Fruit fly (Drosophila melanogaster) whole organism, wandering third instar larva: Measurements from ENCODE around the gene Ser7.

ENCODE experiments used
- CrebA ChIP-seq: fragments of 200-800 bp; sonication (Bioruptor generic); optimal IDR thresholded peaks from 2 replicates; lab custom pipeline; 2016; ENCODE audit warnings: missing biosample characterization, mild to moderate bottlenecking, missing genetic modification characterization, borderline replicate concordance
- Mio ChIP-seq: sonication (Bioruptor generic); optimal IDR thresholded peaks from 2 replicates; lab custom pipeline; 2016; ENCODE audit warnings: missing biosample characterization, missing genetic modification characterization
- Myc ChIP-seq: fragments of >200 bp; optimal IDR thresholded peaks from 2 replicates; lab custom pipeline; 2017
- OdsH ChIP-seq: fragments of 200-800 bp; sonication (Bioruptor generic); optimal IDR thresholded peaks from 2 replicates; lab custom pipeline; 2016; ENCODE audit warnings: missing biosample characterization, mild to moderate bottlenecking, missing genetic modification characterization
- Rel ChIP-seq, 2 experiments: fragments of 200-800 bp; sonication (Bioruptor generic) in 1 of 2; optimal IDR thresholded peaks; 2 replicates in 1 of 2; 3 replicates in 1 of 2; lab custom pipeline; 2016 to 2019; ENCODE audit warnings: mild to moderate bottlenecking in 2 of 2, missing biosample characterization in 2 of 2, missing genetic modification characterization in 2 of 2, moderate library complexity in 1 of 2
- Sp1 ChIP-seq: fragments of 200-800 bp; sonication (Bioruptor generic); optimal IDR thresholded peaks from 3 replicates; lab custom pipeline; 2019; ENCODE audit warnings: missing biosample characterization, mild to moderate bottlenecking, missing genetic modification characterization, moderate library complexity
- fru ChIP-seq: fragments of 200-800 bp; sonication (Bioruptor generic); optimal IDR thresholded peaks from 3 replicates; lab custom pipeline; 2016; ENCODE audit warnings: missing biosample characterization, mild to moderate bottlenecking, missing genetic modification characterization
- usp ChIP-seq: fragments of >200 bp; optimal IDR thresholded peaks from 2 replicates; lab custom pipeline; 2017; ENCODE audit warnings: missing biosample characterization, missing genetic modification characterization

DNA sequence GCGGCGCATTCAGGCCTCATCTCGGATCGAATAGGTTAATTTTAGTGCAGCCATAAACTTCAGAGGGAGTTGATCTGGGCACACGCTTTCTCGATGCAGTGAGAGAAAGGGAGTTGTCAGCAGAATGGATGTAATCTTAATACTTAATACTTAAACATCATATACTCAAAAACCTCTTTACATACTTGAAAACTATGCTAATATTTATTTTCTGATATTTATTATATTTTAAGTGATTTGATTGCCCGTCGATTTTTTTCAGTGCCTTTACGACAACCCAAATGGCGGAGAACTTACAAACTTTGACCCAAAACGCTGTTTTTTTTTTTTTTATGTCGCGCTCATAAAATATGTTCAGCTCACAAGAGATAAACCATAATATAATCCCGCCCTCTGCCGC lies 46.7 kb downstream of the Ser7 start:
- TF ChIP-seq Sp1 = no peak
- TF ChIP-seq CrebA = no peak
- TF ChIP-seq fru (GFP tag; lab: Kevin White, UChicago) = no peak
- no peak for TF ChIP-seq Mio (GFP tag; lab: Kevin White, UChicago)
- TF ChIP-seq usp = no peak
- no peak for TF ChIP-seq Rel (GFP tag; optimal IDR thresholded peaks at IDR 0.05; lab: Kevin White, UChicago)
- TF ChIP-seq Rel (tag; optimal IDR thresholded peaks at IDR 0.05; lab: Kevin White, UChicago) = no peak
- TF ChIP-seq OdsH (GFP tag; lab: Kevin White, UChicago) = no peak
- no peak for TF ChIP-seq Myc (lab: Kevin White, UChicago)
